Worm (Caenorhabditis elegans) whole organism, L1 larva: ENCODE data around the gene ipla-6.

Experiments
- ces-1 ChIP-seq: fragments of 150-350 bp; optimal IDR thresholded peaks from 2 replicates; lab custom pipeline; 2014; ENCODE audit warnings: missing biosample characterization, missing genetic modification reagents, missing genetic modification characterization
- fkh-10 ChIP-seq: sonication (generic microtip); optimal IDR thresholded peaks from 2 replicates; lab custom pipeline; 2017; ENCODE audit warnings: missing biosample characterization, missing genetic modification reagents, missing genetic modification characterization
- zag-1 ChIP-seq: fragments of 150-350 bp; optimal IDR thresholded peaks from 2 replicates; lab custom pipeline; 2014; ENCODE audit warnings: missing biosample characterization, missing genetic modification characterization

DNA sequence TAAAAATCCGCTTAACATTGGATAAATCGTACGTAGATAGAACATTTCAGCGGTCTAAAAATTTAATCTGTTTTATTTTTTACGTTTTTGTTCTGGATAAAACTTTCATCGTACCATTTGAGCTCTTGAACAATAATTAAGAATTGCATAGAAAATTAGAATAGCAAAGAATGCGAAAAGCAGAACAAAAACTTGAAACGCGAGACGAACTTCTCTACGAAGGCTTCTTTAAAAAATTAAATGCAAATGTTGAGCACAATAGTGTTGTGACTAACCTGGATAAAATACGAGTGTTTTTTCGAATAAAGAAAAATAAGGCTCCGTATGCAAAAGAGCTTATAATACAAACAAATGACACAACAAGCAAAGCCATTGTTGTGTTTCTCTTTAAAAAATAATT, 37.9 kb upstream of the ipla-6 start:
- TF ChIP-seq fkh-10 (GFP tag; lab: Kevin White, UChicago) (no peak), ces-1 (GFP tag; lab: Kevin White, UChicago) (no peak), zag-1 (tag; lab: Kevin White, UChicago) (no peak)
